Worm (Caenorhabditis elegans): Measurements from ENCODE around the gene hadb-1.

DNA sequence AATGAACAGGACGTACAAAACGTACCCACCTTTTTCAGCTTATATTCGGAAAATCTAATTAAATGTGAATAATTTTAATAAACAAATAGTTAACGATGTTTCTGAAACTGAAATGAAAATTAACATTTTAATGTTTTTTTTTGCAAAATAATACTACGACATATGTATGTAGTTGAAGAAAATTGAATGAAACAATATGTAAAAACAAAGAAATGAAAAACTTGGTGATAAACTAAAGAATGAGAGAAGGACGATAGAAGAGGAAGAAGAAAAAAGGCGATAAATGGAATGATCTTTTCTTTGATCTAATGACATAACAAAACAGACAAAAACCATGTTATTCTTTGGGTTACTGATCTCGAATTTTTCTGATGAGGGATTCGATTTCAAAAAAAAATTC, 22.0 kb upstream of the hadb-1 start, which contains the start of gene B0303.11:
- no peak for TF ChIP-seq nhr-12 (tag; optimal IDR thresholded peaks at IDR 0.05)
- no peak for TF ChIP-seq nhr-237 (tag; optimal IDR thresholded peaks at IDR 0.05)
- no peak for TF ChIP-seq ces-1 (GFP tag; optimal IDR thresholded peaks at IDR 0.05)
- no peak for TF ChIP-seq ceh-39 (tag; optimal IDR thresholded peaks at IDR 0.05)
- TF ChIP-seq snpc-4 (tag; optimal IDR thresholded peaks at IDR 0.05): no peak
- TF ChIP-seq mab-5 (tag; optimal IDR thresholded peaks at IDR 0.05): no peak
- no peak for TF ChIP-seq pha-4 (tag; optimal IDR thresholded peaks at IDR 0.05)
- no peak for TF ChIP-seq bed-3 (GFP tag; optimal IDR thresholded peaks at IDR 0.05)
- no peak for TF ChIP-seq unc-62 (GFP tag; optimal IDR thresholded peaks at IDR 0.05)
- no peak for TF ChIP-seq elt-3 (tag; optimal IDR thresholded peaks at IDR 0.05)
- no peak for TF ChIP-seq sptf-1 (tag; optimal IDR thresholded peaks at IDR 0.05)
- TF ChIP-seq flh-1 (GFP tag; optimal IDR thresholded peaks at IDR 0.05): no peak
- TF ChIP-seq elt-1 (tag; optimal IDR thresholded peaks at IDR 0.05; ENCODE audit: borderline replicate concordance, insufficient read depth): no peak

Measured in whole organism, mixed stage, embryonic.